Fruit fly (Drosophila melanogaster): ENCODE data around the gene CG7465.

dm6 chr3L:4442168-4442567 lies 37.9 kb upstream of the CG7465 start:
- TF ChIP-seq psq (optimal IDR thresholded peaks at IDR 0.05) (no peak), insv (optimal IDR thresholded peaks at IDR 0.05) (no peak)

Data from Kc167 (cell line).